Worm (Caenorhabditis elegans): ENCODE measurements around the gene magu-4.

DNA sequence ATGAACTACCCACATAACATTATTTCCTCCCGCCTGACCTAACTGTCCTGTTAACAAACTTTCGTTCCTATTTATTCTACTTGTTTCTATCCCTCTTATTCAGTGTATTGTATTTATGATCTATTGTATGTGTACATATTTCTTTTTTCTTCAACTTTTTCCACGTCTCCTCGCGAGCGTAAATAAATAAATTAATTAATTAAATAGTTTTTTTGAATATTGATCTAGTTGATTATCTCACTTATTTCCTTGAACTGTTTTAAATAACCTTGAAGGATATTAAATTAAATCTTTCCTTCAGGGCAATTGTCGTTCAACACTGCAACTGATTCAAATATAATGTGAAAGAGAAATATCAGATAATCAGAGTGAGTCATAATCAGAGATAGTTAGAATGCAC is 33.3 kb downstream of the magu-4 start, which contains the start of gene frk-1:
- TF ChIP-seq B0310.2 (tag; optimal IDR thresholded peaks at IDR 0.05) (no peak), tbx-11 (GFP tag; IDR thresholded peaks at IDR 0.05) (no peak), flt-1 (GFP tag; IDR thresholded peaks at IDR 0.05) (no peak), ceh-13 (GFP tag; optimal IDR thresholded peaks at IDR 0.05) (no peak), ets-7 (tag; optimal IDR thresholded peaks at IDR 0.05) (no peak), sea-1 (GFP tag; conservative IDR thresholded peaks at IDR 0.05) (no peak), ama-1 (optimal IDR thresholded peaks at IDR 0.05) (no peak), hmg-4 (GFP tag; optimal IDR thresholded peaks at IDR 0.05) (no peak), pes-1 (GFP tag; IDR thresholded peaks at IDR 0.05) (no peak), F13C5.2 (tag; optimal IDR thresholded peaks at IDR 0.05) (no peak), hnd-1 (tag; optimal IDR thresholded peaks at IDR 0.05) (no peak), tbx-37 (GFP tag; conservative IDR thresholded peaks at IDR 0.05) (no peak), ceh-36 (tag; optimal IDR thresholded peaks at IDR 0.05) (no peak)
